Worm (Caenorhabditis elegans): ENCODE data around the gene taf-8.
"Not testable (repeated sequence)": the region's sequence is repeated elsewhere in the genome, so short reads cannot be mapped to it uniquely, and the experiment has no call there.

The taf-8 gene

ce11 chrII:9718631-9719252 is 49.6 kb downstream of the taf-8 start, which contains the start of gene Y53C12A.11:
TSS of gene Y53C12A.11 (minus strand) at chrII:9718698.
- not testable (repeated sequence) for TF ChIP-seq hmbx-1 (tag; optimal IDR thresholded peaks at IDR 0.05); F13C5.2 (tag; optimal IDR thresholded peaks at IDR 0.05); flt-1 (GFP tag; IDR thresholded peaks at IDR 0.05)
